Fruit fly (Drosophila melanogaster) whole organism, embryonic: ENCODE results near the gene f-cup.
A peak's percentile ranks its signal among the peaks of the same experiment; 100 is the strongest.

Experiments
- Ada2b ChIP-seq: fragments of 200-800 bp; sonication (Bioruptor generic); IDR thresholded peaks from 2 replicates; pipeline ENCODE4 v1.3.6; 2022; ENCODE audit warnings: missing biosample characterization, missing genetic modification characterization
- BtbVII ChIP-seq: fragments of 200-800 bp; sonication (Bioruptor generic); optimal IDR thresholded peaks from 3 replicates; lab custom pipeline; 2017; ENCODE audit warnings: missing biosample characterization, mild to moderate bottlenecking, missing genetic modification characterization
- C15 ChIP-seq: fragments of 200-800 bp; sonication (Bioruptor generic); IDR thresholded peaks from 3 replicates; pipeline ENCODE4 v1.3.6; 2022; ENCODE audit warnings: missing biosample characterization, missing genetic modification characterization
- CG10147 ChIP-seq: fragments of 200-800 bp; sonication (Bioruptor generic); optimal IDR thresholded peaks from 2 replicates; lab custom pipeline; 2019; ENCODE audit warnings: missing biosample characterization, mild to moderate bottlenecking, missing genetic modification characterization, moderate library complexity
- CG10654 ChIP-seq: fragments of 200-800 bp; sonication (Bioruptor generic); optimal IDR thresholded peaks from 2 replicates; lab custom pipeline; 2016; ENCODE audit warnings: missing biosample characterization, missing genetic modification characterization
- CG11093 ChIP-seq: fragments of 200-800 bp; sonication (Bioruptor generic); IDR thresholded peaks from 3 replicates; pipeline ENCODE4 v1.3.6; 2022; ENCODE audit warnings: missing biosample characterization, missing genetic modification characterization
- CG11456 ChIP-seq: fragments of 200-800 bp; sonication (Bioruptor generic); IDR thresholded peaks from 3 replicates; pipeline ENCODE4 v1.3.6; 2022; ENCODE audit warnings: missing biosample characterization, missing genetic modification characterization
- CG12219 ChIP-seq: fragments of 200-800 bp; sonication (Bioruptor generic); optimal IDR thresholded peaks from 3 replicates; lab custom pipeline; 2018; ENCODE audit warnings: missing biosample characterization, mild to moderate bottlenecking, missing genetic modification characterization
- CG1647 ChIP-seq: fragments of 200-800 bp; sonication (Bioruptor generic); optimal IDR thresholded peaks from 3 replicates; lab custom pipeline; 2016; ENCODE audit warnings: missing biosample characterization, missing genetic modification characterization
- CG16863 ChIP-seq: fragments of 200-800 bp; sonication (Bioruptor generic); optimal IDR thresholded peaks from 3 replicates; lab custom pipeline; 2016; ENCODE audit warnings: missing biosample characterization, missing genetic modification characterization
- CG17359 ChIP-seq: fragments of 200-800 bp; sonication (Bioruptor generic); optimal IDR thresholded peaks from 3 replicates; lab custom pipeline; 2018; ENCODE audit warnings: missing biosample characterization, mild to moderate bottlenecking, missing genetic modification characterization, moderate library complexity
- CG2712 ChIP-seq: fragments of 200-800 bp; optimal IDR thresholded peaks from 3 replicates; lab custom pipeline; 2019; ENCODE audit warnings: missing biosample characterization, mild to moderate bottlenecking, missing genetic modification characterization, moderate library complexity
- CG32772 ChIP-seq: fragments of 200-800 bp; sonication (Bioruptor generic); IDR thresholded peaks from 2 replicates; pipeline ENCODE4 v1.3.6; 2022; ENCODE audit warnings: missing biosample characterization, missing genetic modification characterization
- CG4360 ChIP-seq: fragments of 200-800 bp; sonication (Bioruptor generic); IDR thresholded peaks from 2 replicates; pipeline ENCODE4 v1.3.6; 2022; ENCODE audit warnings: missing biosample characterization, missing genetic modification characterization
- CG6175 ChIP-seq: fragments of 200-800 bp; sonication (Bioruptor generic); IDR thresholded peaks from 3 replicates; pipeline ENCODE4 v1.3.6; 2022; ENCODE audit warnings: missing biosample characterization, missing genetic modification characterization
- CG6272 ChIP-seq: fragments of 200-800 bp; sonication (Bioruptor generic); IDR thresholded peaks from 2 replicates; pipeline ENCODE4 v1.3.6; 2022; ENCODE audit warnings: missing biosample characterization, missing genetic modification characterization
- CG6654 ChIP-seq: fragments of 200-800 bp; sonication (Bioruptor generic); optimal IDR thresholded peaks from 2 replicates; lab custom pipeline; 2017; ENCODE audit warnings: missing biosample characterization, mild to moderate bottlenecking, missing genetic modification characterization
- CG7357 ChIP-seq: fragments of 200-800 bp; sonication (Bioruptor generic); IDR thresholded peaks from 3 replicates; pipeline ENCODE4 v1.3.6; 2022; ENCODE audit warnings: missing biosample characterization, missing genetic modification characterization
- CG7928 ChIP-seq: fragments of 200-800 bp; sonication (Bioruptor generic); optimal IDR thresholded peaks from 2 replicates; lab custom pipeline; 2017; ENCODE audit warnings: missing biosample characterization, mild to moderate bottlenecking, missing genetic modification characterization
- CG8388 ChIP-seq: fragments of 200-800 bp; sonication (Bioruptor generic); optimal IDR thresholded peaks from 2 replicates; lab custom pipeline; 2019; ENCODE audit warnings: missing biosample characterization, mild to moderate bottlenecking, missing genetic modification characterization, moderate library complexity
- CG9215 ChIP-seq: fragments of 200-800 bp; sonication (Bioruptor generic); IDR thresholded peaks from 2 replicates; pipeline ENCODE4 v1.3.6; 2022; ENCODE audit warnings: missing biosample characterization, missing genetic modification characterization
- CG9932 ChIP-seq: fragments of 200-800 bp; sonication (Bioruptor generic); IDR thresholded peaks from 2 replicates; pipeline ENCODE4 v1.3.6; 2022; ENCODE audit warnings: missing biosample characterization, missing genetic modification characterization
- Fer2 ChIP-seq: fragments of 200-800 bp; sonication (Bioruptor generic); optimal IDR thresholded peaks from 2 replicates; lab custom pipeline; 2018; ENCODE audit warnings: missing biosample characterization, mild to moderate bottlenecking, missing genetic modification characterization, moderate library complexity
- H2.0 ChIP-seq: fragments of 200-800 bp; sonication (Bioruptor generic); IDR thresholded peaks from 2 replicates; pipeline ENCODE4 v1.3.6; 2022; ENCODE audit warnings: missing biosample characterization, missing genetic modification characterization
- HHEX ChIP-seq: fragments of 200-800 bp; sonication (Bioruptor generic); optimal IDR thresholded peaks from 3 replicates; lab custom pipeline; 2017; ENCODE audit warnings: missing biosample characterization, mild to moderate bottlenecking, missing genetic modification characterization, missing genetic modification reagents
- MBD-R2 ChIP-seq: fragments of 200-800 bp; sonication (Bioruptor generic); IDR thresholded peaks from 2 replicates; pipeline ENCODE4 v1.3.6; 2022; ENCODE audit warnings: missing biosample characterization, missing genetic modification characterization
- Rx ChIP-seq: fragments of 200-800 bp; sonication (Bioruptor generic); IDR thresholded peaks from 2 replicates; pipeline ENCODE4 v1.3.6; 2022; ENCODE audit warnings: missing biosample characterization, missing genetic modification characterization
- cad ChIP-seq: fragments of >200 bp; optimal IDR thresholded peaks from 2 replicates; lab custom pipeline; 2017; ENCODE audit warnings: missing biosample characterization, missing genetic modification characterization
- chn ChIP-seq: fragments of 200-800 bp; sonication (Bioruptor generic); optimal IDR thresholded peaks from 2 replicates; lab custom pipeline; 2016; ENCODE audit warnings: missing biosample characterization, missing genetic modification characterization
- dan ChIP-seq: fragments of 200-800 bp; sonication (Bioruptor generic); IDR thresholded peaks from 2 replicates; pipeline ENCODE4 v1.3.6; 2022; ENCODE audit warnings: missing biosample characterization, missing genetic modification characterization
- dm ChIP-seq: fragments of 200-800 bp; sonication (Bioruptor generic); optimal IDR thresholded peaks from 3 replicates; lab custom pipeline; 2016; ENCODE audit warnings: missing biosample characterization, missing genetic modification characterization
- dmrt99B ChIP-seq: fragments of 200-800 bp; sonication (Bioruptor generic); optimal IDR thresholded peaks from 2 replicates; lab custom pipeline; 2018; ENCODE audit warnings: missing biosample characterization, mild to moderate bottlenecking, missing genetic modification characterization, moderate library complexity
- fru ChIP-seq: fragments of >200 bp; optimal IDR thresholded peaks from 2 replicates; lab custom pipeline; 2017
- grn ChIP-seq: fragments of 200-800 bp; sonication (Bioruptor generic); optimal IDR thresholded peaks from 3 replicates; lab custom pipeline; 2017; ENCODE audit warnings: missing biosample characterization, missing genetic modification characterization
- gsb ChIP-seq: fragments of 200-800 bp; sonication (Bioruptor generic); IDR thresholded peaks from 2 replicates; pipeline ENCODE4 v1.3.6; 2022; ENCODE audit warnings: missing biosample characterization, missing genetic modification characterization
- h ChIP-seq: fragments of >200 bp; optimal IDR thresholded peaks from 2 replicates; lab custom pipeline; 2017
- ham ChIP-seq: fragments of 200-800 bp; sonication (Bioruptor generic); IDR thresholded peaks from 2 replicates; pipeline ENCODE4 v1.3.6; 2022; ENCODE audit warnings: missing biosample characterization, missing genetic modification characterization
- kay ChIP-seq: fragments of 200-800 bp; sonication (Bioruptor generic); optimal IDR thresholded peaks from 2 replicates; lab custom pipeline; 2016; ENCODE audit warnings: missing biosample characterization, missing genetic modification characterization
- ken ChIP-seq: fragments of 200-800 bp; sonication (Bioruptor generic); IDR thresholded peaks from 3 replicates; pipeline ENCODE4 v1.3.6; 2022; ENCODE audit warnings: missing biosample characterization, missing genetic modification characterization
- nerfin-1 ChIP-seq: fragments of 200-800 bp; sonication (Bioruptor generic); optimal IDR thresholded peaks from 3 replicates; lab custom pipeline; 2019; ENCODE audit warnings: missing biosample characterization, mild to moderate bottlenecking, missing genetic modification characterization, moderate library complexity
- otp ChIP-seq: fragments of 200-800 bp; sonication (Bioruptor generic); IDR thresholded peaks from 3 replicates; pipeline ENCODE4, ENCODE4 v1.3.6; 2022; ENCODE audit warnings: missing biosample characterization, missing genetic modification characterization
- p53 ChIP-seq: fragments of 200-800 bp; sonication (Bioruptor generic); optimal IDR thresholded peaks from 2 replicates; lab custom pipeline; 2016; ENCODE audit warnings: missing biosample characterization, missing genetic modification characterization
- scrt ChIP-seq: fragments of 200-800 bp; sonication (Bioruptor generic); optimal IDR thresholded peaks from 2 replicates; lab custom pipeline; 2018; ENCODE audit warnings: missing biosample characterization, mild to moderate bottlenecking, missing genetic modification characterization, moderate library complexity
- slp2 ChIP-seq: fragments of 200-800 bp; sonication (Bioruptor generic); optimal IDR thresholded peaks from 2 replicates; lab custom pipeline; 2016; ENCODE audit warnings: missing biosample characterization, missing genetic modification characterization
- tio ChIP-seq: fragments of 200-800 bp; sonication (Bioruptor generic); optimal IDR thresholded peaks from 2 replicates; lab custom pipeline; 2017; ENCODE audit warnings: missing biosample characterization, missing genetic modification characterization, inconsistent platforms
- trem ChIP-seq: fragments of 200-800 bp; optimal IDR thresholded peaks from 3 replicates; lab custom pipeline; 2019; ENCODE audit warnings: missing biosample characterization, mild to moderate bottlenecking, missing genetic modification characterization, moderate library complexity
- trh ChIP-seq: fragments of 200-800 bp; sonication (Bioruptor generic); optimal IDR thresholded peaks from 2 replicates; lab custom pipeline; 2016; ENCODE audit warnings: missing biosample characterization, missing genetic modification characterization
- unc-4 ChIP-seq: fragments of 200-800 bp; sonication (Bioruptor generic); IDR thresholded peaks from 2 replicates; pipeline ENCODE4 v1.3.6; 2022; ENCODE audit warnings: missing biosample characterization, missing genetic modification characterization; ENCODE audit not compliant: partially characterized antibody
- unpg ChIP-seq: fragments of 200-800 bp; sonication (Bioruptor generic); optimal IDR thresholded peaks from 3 replicates; lab custom pipeline; 2018; ENCODE audit warnings: missing biosample characterization, mild to moderate bottlenecking, missing genetic modification characterization, moderate library complexity
- vfl ChIP-seq: fragments of 200-800 bp; sonication (Bioruptor generic); optimal IDR thresholded peaks from 2 replicates; lab custom pipeline; 2016; ENCODE audit warnings: missing biosample characterization, missing genetic modification characterization

The f-cup gene

DNA sequence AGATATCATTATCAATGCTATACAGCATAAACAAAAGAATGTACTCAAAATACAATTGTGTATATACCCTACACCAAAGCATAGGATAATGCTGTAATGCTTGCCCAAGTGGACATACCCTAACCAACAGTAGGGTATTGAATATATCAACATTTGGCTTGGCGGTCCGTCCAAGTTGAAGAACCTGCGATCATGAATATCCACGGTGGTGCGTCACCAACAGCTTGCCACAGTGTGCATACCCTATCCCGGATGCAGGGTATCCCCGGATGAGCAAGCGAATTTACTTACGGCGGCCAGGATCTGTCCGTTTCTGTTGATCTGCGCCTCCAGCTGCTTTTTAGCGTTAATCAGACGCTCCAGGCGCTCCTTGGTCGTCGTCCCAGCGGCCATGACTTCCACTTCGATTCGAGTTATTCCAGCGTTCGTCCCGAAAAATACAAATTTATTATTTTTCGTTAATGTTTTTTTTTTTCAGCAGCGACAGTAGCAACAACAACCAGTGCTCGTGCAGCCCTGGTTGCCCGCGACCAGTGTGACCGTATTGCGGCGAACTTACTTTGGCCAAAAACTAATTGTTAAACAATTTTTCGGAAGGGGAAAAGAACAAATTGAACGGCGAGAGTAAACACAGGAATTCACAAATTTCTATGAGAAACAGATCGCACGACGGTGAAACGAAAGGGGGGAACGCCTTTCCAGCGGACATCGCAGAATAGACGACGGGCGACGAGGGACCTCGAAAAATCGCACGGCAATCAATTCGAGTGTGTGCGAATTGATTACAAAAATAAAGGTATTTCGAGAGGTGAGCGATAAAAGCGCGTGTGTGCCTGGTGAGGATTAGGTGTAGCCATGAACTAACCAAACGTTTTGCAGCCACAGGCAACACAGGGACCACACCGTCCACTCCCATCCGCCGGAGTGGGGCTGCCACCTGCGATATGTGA lies 24.2 kb downstream of the f-cup start, which contains the start of the genes Lkb1 and CG9588 (continued):
- no peak for TF ChIP-seq fru (lab: Kevin White, UChicago)
- TF ChIP-seq dmrt99B (tag; lab: Kevin White, UChicago): no peak
- TF ChIP-seq Fer2 (tag; lab: Kevin White, UChicago): no peak
- TF ChIP-seq otp (GFP tag; lab: Robert Waterston, UW): peak; percentile 77
- TF ChIP-seq CG9215 (GFP tag; lab: Robert Waterston, UW): peak; percentile 70
- TF ChIP-seq ham (GFP tag; lab: Robert Waterston, UW): 0 out of 2 replicates have a peak, but pooled peaks have one; percentile 56
- peak; percentile 73 for TF ChIP-seq CG9932 (GFP tag; lab: Robert Waterston, UW)
- TF ChIP-seq H2.0: peak; percentile 80
- TF ChIP-seq ken (GFP tag; lab: Robert Waterston, UW): peak; percentile 81
- no peak for TF ChIP-seq nerfin-1 (tag; lab: Kevin White, UChicago)
- TF ChIP-seq CG6272 (GFP tag; lab: Robert Waterston, UW): peak; percentile 41; the same call in 1 of the 2 replicates
- peak; percentile 35 for TF ChIP-seq slp2 (GFP tag; lab: Kevin White, UChicago)
- peak; percentile 62 for TF ChIP-seq CG16863 (GFP tag; lab: Kevin White, UChicago)
- TF ChIP-seq MBD-R2 (GFP tag; lab: Robert Waterston, UW): peak; percentile 79
- peak; percentile 13 for TF ChIP-seq dm
- 0 out of 2 replicates have a peak, but pooled peaks have one; percentile 42 for TF ChIP-seq dan (GFP tag; lab: Robert Waterston, UW)
- TF ChIP-seq CG17359 (tag; lab: Kevin White, UChicago): peak; percentile 59
- no peak for TF ChIP-seq h (lab: Kevin White, UChicago)
- TF ChIP-seq Rx: peak; percentile 87
- peak; percentile 56 for TF ChIP-seq trh (GFP tag; lab: Kevin White, UChicago)
- peak; percentile 72; the same call in 1 of the 3 replicates for TF ChIP-seq CG7357 (GFP tag; lab: Robert Waterston, UW)
- peak; percentile 70 for TF ChIP-seq gsb (GFP tag; lab: Robert Waterston, UW)
- peak; percentile 81; the same call in 2 of the 3 replicates for TF ChIP-seq CG11093 (GFP tag; lab: Robert Waterston, UW)
- no peak for TF ChIP-seq tio (GFP tag; lab: Kevin White, UChicago)
- TF ChIP-seq C15 (GFP tag; lab: Robert Waterston, UW): 0 out of 3 replicates have a peak, but pooled peaks have one; percentile 47
- peak; percentile 25 for TF ChIP-seq CG6654
- peak; percentile 39 for TF ChIP-seq CG2712 (tag; lab: Kevin White, UChicago)
- TF ChIP-seq CG32772 (GFP tag; lab: Robert Waterston, UW): peak; percentile 66
- no peak for TF ChIP-seq p53
- TF ChIP-seq vfl (GFP tag; lab: Kevin White, UChicago): peak; percentile 19
- TF ChIP-seq scrt: no peak
- TF ChIP-seq trem (tag; lab: Kevin White, UChicago): peak; percentile 58
- peak; percentile 93 for TF ChIP-seq CG7928 (GFP tag; lab: Kevin White, UChicago)
- TF ChIP-seq CG4360 (GFP tag; lab: Robert Waterston, UW): peak; percentile 95
- TF ChIP-seq unc-4: no peak
- TF ChIP-seq CG10147 (GFP tag; lab: Kevin White, UChicago): no peak
- TF ChIP-seq CG11456 (GFP tag; lab: Robert Waterston, UW): peak; percentile 90
- TF ChIP-seq CG10654 (GFP tag; lab: Kevin White, UChicago): peak; percentile 5
- peak; percentile 67 for TF ChIP-seq Ada2b (GFP tag; lab: Robert Waterston, UW)
- no peak for TF ChIP-seq CG1647 (GFP tag; lab: Kevin White, UChicago)
- peak; percentile 57; the same call in 1 of the 3 replicates for TF ChIP-seq CG6175 (GFP tag; lab: Robert Waterston, UW)
- TF ChIP-seq CG12219 (GFP tag; lab: Kevin White, UChicago): peak; percentile 18
- TF ChIP-seq CG8388 (GFP tag; lab: Kevin White, UChicago): peak; percentile 31
- peak; percentile 23 for TF ChIP-seq unpg (GFP tag; lab: Kevin White, UChicago)
- TF ChIP-seq chn (GFP tag; lab: Kevin White, UChicago): peak; percentile 49
- peak; percentile 35 for TF ChIP-seq HHEX
- TF ChIP-seq cad (GFP tag; lab: Kevin White, UChicago): no peak
- TF ChIP-seq BtbVII: no peak
- no peak for TF ChIP-seq grn (GFP tag; lab: Kevin White, UChicago)
- peak; percentile 11 for TF ChIP-seq kay
